Worm (Caenorhabditis elegans): ENCODE measurements around the gene mpdu-1.

The mpdu-1 gene

DNA sequence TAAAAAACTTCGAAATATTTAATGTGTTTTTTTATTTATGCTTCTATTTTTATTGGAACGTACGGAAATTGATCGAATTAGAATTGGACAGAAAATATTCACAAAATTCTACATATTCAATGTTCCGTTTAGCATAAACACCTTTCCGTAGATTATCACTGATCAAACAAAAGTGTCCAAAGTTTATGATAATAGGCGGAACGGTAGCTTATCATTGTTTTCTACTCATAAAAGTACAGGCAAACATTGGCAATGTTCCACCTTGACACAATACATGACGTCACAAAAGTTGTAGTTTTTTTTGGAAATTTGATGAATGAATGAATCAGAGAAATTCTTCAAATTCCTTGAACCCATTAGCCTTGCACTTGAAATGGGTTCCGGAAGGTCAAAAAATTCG lies 45.0 kb upstream of the mpdu-1 start:
- TF ChIP-seq unc-39 (tag; optimal IDR thresholded peaks at IDR 0.05) (no peak), elt-2 (tag; optimal IDR thresholded peaks at IDR 0.05) (peak; percentile 76), pqm-1 (tag; optimal IDR thresholded peaks at IDR 0.05) (peak; percentile 40), nhr-43 (tag; optimal IDR thresholded peaks at IDR 0.05; ENCODE audit: poor library complexity, severe bottlenecking) (no peak), lin-15B (tag; optimal IDR thresholded peaks at IDR 0.05) (no peak), egl-27 (tag; optimal IDR thresholded peaks at IDR 0.05) (no peak), fkh-2 (tag; optimal IDR thresholded peaks at IDR 0.05) (no peak)

DNA sequence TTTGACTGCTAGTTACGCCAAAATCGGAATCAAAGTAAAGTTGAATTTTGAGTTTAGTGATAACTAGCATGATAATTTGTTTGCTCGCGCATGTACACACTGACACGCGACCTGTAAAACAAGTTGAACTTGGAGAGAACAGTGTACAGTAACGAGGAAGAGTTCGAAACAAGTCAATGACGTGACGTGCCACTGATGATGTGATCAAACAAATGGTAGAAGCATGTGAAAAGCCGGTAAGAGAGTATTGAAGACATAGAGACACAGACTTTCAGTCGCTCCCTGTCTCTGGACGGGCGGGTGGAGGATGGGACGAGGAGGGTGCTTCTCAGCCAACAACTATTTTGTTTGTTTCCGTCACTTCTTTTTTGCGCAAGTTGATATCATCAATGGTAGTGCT lies 44.2 kb upstream of the mpdu-1 start:
- TF ChIP-seq unc-39 (tag; optimal IDR thresholded peaks at IDR 0.05) (no peak), fkh-10 (GFP tag; optimal IDR thresholded peaks at IDR 0.05) (no peak), lsy-12 (tag; optimal IDR thresholded peaks at IDR 0.05) (no peak), elt-1 (tag; optimal IDR thresholded peaks at IDR 0.05) (no peak), unc-62 (GFP tag; optimal IDR thresholded peaks at IDR 0.05) (no peak), ceh-82 (tag; optimal IDR thresholded peaks at IDR 0.05) (no peak), R02D3.7 (tag; optimal IDR thresholded peaks at IDR 0.05) (no peak), sea-2 (GFP tag; optimal IDR thresholded peaks at IDR 0.05) (no peak), ceh-16 (tag; optimal IDR thresholded peaks at IDR 0.05) (no peak), egl-27 (tag; optimal IDR thresholded peaks at IDR 0.05) (no peak), hmg-11 (tag; optimal IDR thresholded peaks at IDR 0.05) (peak; percentile 32), mdl-1 (tag; optimal IDR thresholded peaks at IDR 0.05) (no peak), snpc-4 (tag; optimal IDR thresholded peaks at IDR 0.05) (no peak), ceh-9 (tag; optimal IDR thresholded peaks at IDR 0.05) (no peak), nhr-237 (tag; optimal IDR thresholded peaks at IDR 0.05) (no peak), ceh-28 (tag; optimal IDR thresholded peaks at IDR 0.05) (no peak), pha-4 (tag; optimal IDR thresholded peaks at IDR 0.05) (peak; percentile 35), fkh-2 (tag; optimal IDR thresholded peaks at IDR 0.05) (no peak), ama-1 (optimal IDR thresholded peaks at IDR 0.05) (no peak), jun-1 (tag; optimal IDR thresholded peaks at IDR 0.05) (peak; percentile 11), lin-15B (tag; optimal IDR thresholded peaks at IDR 0.05) (no peak), tbx-2 (tag; optimal IDR thresholded peaks at IDR 0.05) (no peak), ztf-4 (tag; optimal IDR thresholded peaks at IDR 0.05) (no peak), nhr-28 (tag; optimal IDR thresholded peaks at IDR 0.05) (no peak), nfya-1 (tag; optimal IDR thresholded peaks at IDR 0.05; ENCODE audit: insufficient read depth) (no peak), aly-2 (tag; optimal IDR thresholded peaks at IDR 0.05) (no peak), egl-5 (tag; optimal IDR thresholded peaks at IDR 0.05) (no peak), lin-39 (tag; optimal IDR thresholded peaks at IDR 0.05) (no peak), nhr-11 (tag; optimal IDR thresholded peaks at IDR 0.05) (no peak), ztf-11 (tag; optimal IDR thresholded peaks at IDR 0.05) (no peak), elt-3 (tag; optimal IDR thresholded peaks at IDR 0.05) (no peak), nhr-25 (tag; optimal IDR thresholded peaks at IDR 0.05) (peak; percentile 42), nhr-67 (tag; optimal IDR thresholded peaks at IDR 0.05) (no peak), elt-2 (tag; optimal IDR thresholded peaks at IDR 0.05) (peak; percentile 62), fos-1 (tag; optimal IDR thresholded peaks at IDR 0.05) (no peak), nhr-76 (tag; optimal IDR thresholded peaks at IDR 0.05) (no peak), zag-1 (tag; optimal IDR thresholded peaks at IDR 0.05) (no peak), ZK546.5 (tag; optimal IDR thresholded peaks at IDR 0.05) (no peak), pqm-1 (tag; optimal IDR thresholded peaks at IDR 0.05) (peak; percentile 54), nhr-43 (tag; optimal IDR thresholded peaks at IDR 0.05; ENCODE audit: poor library complexity, severe bottlenecking) (no peak), mml-1 (tag; optimal IDR thresholded peaks at IDR 0.05) (no peak), skn-1 (tag; optimal IDR thresholded peaks at IDR 0.05) (no peak), nhr-23 (tag; optimal IDR thresholded peaks at IDR 0.05) (no peak), nhr-77 (tag; optimal IDR thresholded peaks at IDR 0.05) (no peak)

DNA sequence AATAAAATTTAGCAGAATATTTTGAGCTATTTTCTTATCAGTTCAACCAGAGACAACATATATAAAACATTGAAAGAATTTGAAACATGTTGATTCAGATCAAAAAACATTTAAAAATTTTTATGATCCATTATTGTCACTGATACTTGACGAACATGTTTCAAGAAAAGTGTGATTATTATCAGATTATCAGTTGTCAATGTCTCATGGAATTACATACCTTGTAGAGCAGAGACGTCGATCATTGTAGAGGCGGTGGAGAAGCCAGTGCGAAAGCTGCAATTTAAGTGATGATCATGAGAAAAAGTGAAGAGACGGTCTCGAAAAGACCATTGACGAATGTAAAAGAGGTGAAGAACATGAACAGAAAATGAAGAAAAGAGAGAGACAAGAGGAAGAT lies 43.4 kb upstream of the mpdu-1 start, which contains the start of gene F52E1.9:
TSS of gene F52E1.9 (minus strand) at position 278 of the 400 bp plus-strand sequence.
- TF ChIP-seq mdl-1 (tag; optimal IDR thresholded peaks at IDR 0.05) (no peak), pqm-1 (tag; optimal IDR thresholded peaks at IDR 0.05) (peak; percentile 44), elt-2 (tag; optimal IDR thresholded peaks at IDR 0.05) (peak; percentile 93)

All from whole organism, L3 larva.